Worm (Caenorhabditis elegans) whole organism, L4 larva: ENCODE measurements around the gene nxf-2.

Experiments used
- D1046.2 ChIP-seq: fragments of 200-800 bp; sonication (Bioruptor generic); IDR thresholded peaks from 2 replicates; pipeline ENCODE4 v1.3.6; 2022; ENCODE audit warnings: missing genetic modification characterization, missing compliant biosample characterization
- aha-1 ChIP-seq: fragments of 150-350 bp; peaks from one replicate; lab custom pipeline; 2014; ENCODE audit warnings: missing biosample characterization, missing genetic modification characterization
- aly-2 ChIP-seq: sonication (generic microtip); optimal IDR thresholded peaks from 2 replicates; lab custom pipeline; 2018; ENCODE audit warnings: missing biosample characterization, missing genetic modification characterization
- ceh-20 ChIP-seq: fragments of 200-800 bp; sonication (Bioruptor generic); IDR thresholded peaks from 2 replicates; pipeline ENCODE4 v1.3.6; 2022; ENCODE audit warnings: missing genetic modification reagents, missing genetic modification characterization, missing compliant biosample characterization
- ceh-82 ChIP-seq: sonication (generic microtip); optimal IDR thresholded peaks from 2 replicates; lab custom pipeline; 2017; ENCODE audit warnings: missing biosample characterization, missing genetic modification characterization
- cey-2 ChIP-seq: sonication (generic microtip); optimal IDR thresholded peaks from 3 replicates; lab custom pipeline; 2017; ENCODE audit warnings: missing genetic modification characterization, mild to moderate bottlenecking, missing compliant biosample characterization, antibody characterized with exemption, borderline replicate concordance; ENCODE audit not compliant: insufficient read depth
- ctbp-1 ChIP-seq: fragments of 200-800 bp; sonication (Bioruptor generic); IDR thresholded peaks from 2 replicates; pipeline ENCODE4 v1.3.6; 2022; ENCODE audit warnings: missing genetic modification reagents, missing genetic modification characterization, missing compliant biosample characterization
- daf-12 ChIP-seq: fragments of 150-350 bp; optimal IDR thresholded peaks from 2 replicates; lab custom pipeline; 2014; ENCODE audit warnings: missing biosample characterization, missing genetic modification reagents, missing genetic modification characterization
- daf-16 ChIP-seq, 3 experiments: sonication (generic microtip); optimal IDR thresholded peaks; 2 replicates each; lab custom pipeline; 2016 to 2017; ENCODE audit warnings: missing genetic modification characterization in 3 of 3, missing genetic modification reagents in 3 of 3, mild to moderate bottlenecking in 2 of 3, missing compliant biosample characterization in 2 of 3, missing biosample characterization in 1 of 3, moderate library complexity in 1 of 3
- dmd-6 ChIP-seq: fragments of 200-800 bp; sonication (Bioruptor generic); IDR thresholded peaks from 2 replicates; pipeline ENCODE4 v1.3.6; 2022; ENCODE audit warnings: missing genetic modification reagents, missing genetic modification characterization, missing compliant biosample characterization
- dmd-9 ChIP-seq: fragments of 200-800 bp; sonication (Bioruptor generic); IDR thresholded peaks from 2 replicates; pipeline ENCODE4 v1.3.6; 2022; ENCODE audit warnings: missing genetic modification reagents, missing genetic modification characterization, missing compliant biosample characterization
- duxl-1 ChIP-seq: sonication (generic microtip); optimal IDR thresholded peaks from 2 replicates; lab custom pipeline; 2016; ENCODE audit warnings: mild to moderate bottlenecking, missing genetic modification characterization, moderate library complexity, missing compliant biosample characterization; ENCODE audit not compliant: poor library complexity
- dve-1 ChIP-seq: sonication (generic microtip); optimal IDR thresholded peaks from 2 replicates; lab custom pipeline; 2017; ENCODE audit warnings: antibody characterized with exemption, mild to moderate bottlenecking, missing genetic modification characterization, missing compliant biosample characterization; ENCODE audit not compliant: insufficient read depth
- hlh-11 ChIP-seq: fragments of 200-800 bp; sonication (Bioruptor generic); optimal IDR thresholded peaks from 2 replicates; lab custom pipeline; 2018; ENCODE audit warnings: mild to moderate bottlenecking, missing genetic modification characterization, missing compliant biosample characterization
- hlh-30 ChIP-seq: sonication (generic microtip); optimal IDR thresholded peaks from 2 replicates; lab custom pipeline; 2017; ENCODE audit warnings: antibody characterized with exemption, mild to moderate bottlenecking, missing genetic modification characterization, missing compliant biosample characterization; ENCODE audit not compliant: insufficient read depth
- hmg-1.1 ChIP-seq: fragments of 200-800 bp; sonication (Bioruptor generic); IDR thresholded peaks from 2 replicates; pipeline ENCODE4 v1.3.6; 2022; ENCODE audit warnings: missing genetic modification reagents, missing genetic modification characterization, missing compliant biosample characterization
- jun-1 ChIP-seq: fragments of 150-350 bp; optimal IDR thresholded peaks from 2 replicates; lab custom pipeline; 2014; ENCODE audit warnings: missing biosample characterization, missing genetic modification reagents, missing genetic modification characterization
- lin-1 ChIP-seq: fragments of 200-800 bp; sonication (Bioruptor generic); IDR thresholded peaks from 2 replicates; pipeline ENCODE4 v1.3.6; 2022; ENCODE audit warnings: missing genetic modification reagents, missing genetic modification characterization, missing compliant biosample characterization
- lin-29 ChIP-seq: fragments of 200-800 bp; sonication (Bioruptor generic); IDR thresholded peaks from 2 replicates; pipeline ENCODE4 v1.3.6; 2022; ENCODE audit warnings: missing genetic modification reagents, missing genetic modification characterization, missing compliant biosample characterization
- lsy-2 ChIP-seq, 2 experiments: fragments of 150-350 bp in 1 of 2; sonication (generic microtip) in 1 of 2; optimal IDR thresholded peaks; 2 replicates each; lab custom pipeline; 2014 to 2017; ENCODE audit warnings: missing biosample characterization in 2 of 2, missing genetic modification characterization in 2 of 2
- mdt-29 ChIP-seq: fragments of 200-800 bp; sonication (Bioruptor generic); IDR thresholded peaks from 2 replicates; pipeline ENCODE4 v1.3.6; 2022; ENCODE audit warnings: missing genetic modification reagents, missing genetic modification characterization, missing compliant biosample characterization
- mxl-3 ChIP-seq: fragments of 200-800 bp; sonication (Bioruptor generic); optimal IDR thresholded peaks from 2 replicates; lab custom pipeline; 2018; ENCODE audit warnings: mild to moderate bottlenecking, missing genetic modification characterization, missing compliant biosample characterization
- nhr-11 ChIP-seq: fragments of 150-350 bp; optimal IDR thresholded peaks from 2 replicates; lab custom pipeline; 2014; ENCODE audit warnings: missing biosample characterization, missing genetic modification characterization
- nhr-111 ChIP-seq: fragments of 200-800 bp; sonication (Bioruptor generic); optimal IDR thresholded peaks from 2 replicates; lab custom pipeline; 2018; ENCODE audit warnings: mild to moderate bottlenecking, missing genetic modification characterization, missing compliant biosample characterization
- nhr-28 ChIP-seq: fragments of 150-350 bp; optimal IDR thresholded peaks from 2 replicates; lab custom pipeline; 2014; ENCODE audit warnings: missing biosample characterization, missing genetic modification characterization
- nhr-42 ChIP-seq: fragments of 200-800 bp; sonication (Bioruptor generic); IDR thresholded peaks from 2 replicates; pipeline ENCODE4 v1.3.6; 2022; ENCODE audit warnings: missing genetic modification characterization, missing compliant biosample characterization
- nhr-6 ChIP-seq: fragments of 150-350 bp; optimal IDR thresholded peaks from 2 replicates; lab custom pipeline; 2014; ENCODE audit warnings: missing biosample characterization, missing genetic modification characterization
- rbr-2 ChIP-seq: sonication (generic microtip); optimal IDR thresholded peaks from 2 replicates; lab custom pipeline; 2016; ENCODE audit warnings: missing genotype, missing genetic modification characterization, missing compliant biosample characterization
- saeg-2 ChIP-seq: fragments of 200-800 bp; sonication (Bioruptor generic); IDR thresholded peaks from 2 replicates; pipeline ENCODE4 v1.3.6; 2022; ENCODE audit warnings: missing genetic modification reagents, missing genetic modification characterization, missing compliant biosample characterization
- set-16 ChIP-seq: fragments of 200-800 bp; sonication (Bioruptor generic); IDR thresholded peaks from 2 replicates; pipeline ENCODE4 v1.3.6; 2022; ENCODE audit warnings: missing genetic modification reagents, missing genetic modification characterization, missing compliant biosample characterization
- spr-1 ChIP-seq: sonication (generic microtip); optimal IDR thresholded peaks from 2 replicates; lab custom pipeline; 2016; ENCODE audit warnings: mild to moderate bottlenecking, missing genetic modification characterization, missing compliant biosample characterization
- spr-3 ChIP-seq: fragments of 200-800 bp; sonication (Bioruptor generic); optimal IDR thresholded peaks from 2 replicates; lab custom pipeline; 2018; ENCODE audit warnings: mild to moderate bottlenecking, missing genetic modification characterization, missing compliant biosample characterization
- tra-1 ChIP-seq: fragments of 200-800 bp; sonication (Bioruptor generic); IDR thresholded peaks from 2 replicates; pipeline ENCODE4 v1.3.6; 2022; ENCODE audit warnings: missing genetic modification reagents, missing genetic modification characterization, missing compliant biosample characterization
- unc-39 ChIP-seq: sonication (generic microtip); optimal IDR thresholded peaks from 2 replicates; lab custom pipeline; 2017; ENCODE audit warnings: missing biosample characterization, missing genetic modification characterization
- unc-62 ChIP-seq, 3 experiments: fragments of 150-350 bp in 1 of 3; sonication (generic microtip); optimal IDR thresholded peaks in 2 of 3; peaks in 1 of 3; 1 replicate in 1 of 3; 2 replicates in 2 of 3; lab custom pipeline; 2014 to 2017; ENCODE audit warnings: missing biosample characterization in 3 of 3, missing genetic modification characterization in 3 of 3, missing genetic modification reagents in 3 of 3, missing genotype in 1 of 3
- vab-7 ChIP-seq: fragments of 200-800 bp; sonication (Bioruptor generic); IDR thresholded peaks from 2 replicates; pipeline ENCODE4 v1.3.6; 2022; ENCODE audit warnings: missing genetic modification reagents, missing genetic modification characterization, missing compliant biosample characterization
- zfp-3 ChIP-seq: fragments of 200-800 bp; sonication (Bioruptor generic); conservative IDR thresholded peaks from 2 replicates; pipeline ENCODE4 v1.3.6; 2022; ENCODE audit warnings: missing genetic modification reagents, missing genetic modification characterization, missing compliant biosample characterization
- zip-2 ChIP-seq: fragments of 150-350 bp; optimal IDR thresholded peaks from 2 replicates; lab custom pipeline; 2014; ENCODE audit warnings: missing biosample characterization, missing genetic modification characterization

Gene nxf-2

ce11 chrV:14378052-14378451 is 39.6 kb downstream of the nxf-2 start:
- TF ChIP-seq cey-2 (tag; lab: Kevin White, UChicago) (no peak), unc-62 (GFP tag; optimal IDR thresholded peaks at IDR 0.05 in 1 of 2; lab: Kevin White, UChicago) (peak in 1 of 2 experiments; percentile 77), unc-62 (tag; optimal IDR thresholded peaks at IDR 0.05; lab: Kevin White, UChicago) (no peak)

ce11 chrV:14372774-14373173 is 44.9 kb downstream of the nxf-2 start, which contains the start of gene unc-39:
unc-39 (plus strand) TSS chrV:14373074.
- no peak for TF ChIP-seq zip-2
- no peak for TF ChIP-seq mdt-29 (GFP tag; lab: Robert Waterston, UW)
- TF ChIP-seq mxl-3 (GFP tag; lab: Kevin White, UChicago) = no peak
- TF ChIP-seq saeg-2 = no peak
- no peak for TF ChIP-seq lin-29 (GFP tag; lab: Robert Waterston, UW)
- no peak for TF ChIP-seq hlh-30 (tag; lab: Kevin White, UChicago)
- no peak for TF ChIP-seq ctbp-1
- TF ChIP-seq nhr-111 (GFP tag; lab: Kevin White, UChicago) = no peak
- no peak for TF ChIP-seq jun-1 (tag; lab: Kevin White, UChicago)
- TF ChIP-seq dve-1 = no peak
- TF ChIP-seq nhr-42 (GFP tag; lab: Robert Waterston, UW) = no peak
- no peak for TF ChIP-seq hmg-1.1 (GFP tag; lab: Robert Waterston, UW)
- TF ChIP-seq daf-12 (tag; lab: Kevin White, UChicago) = no peak
- no peak for TF ChIP-seq cey-2 (tag; lab: Kevin White, UChicago)

DNA sequence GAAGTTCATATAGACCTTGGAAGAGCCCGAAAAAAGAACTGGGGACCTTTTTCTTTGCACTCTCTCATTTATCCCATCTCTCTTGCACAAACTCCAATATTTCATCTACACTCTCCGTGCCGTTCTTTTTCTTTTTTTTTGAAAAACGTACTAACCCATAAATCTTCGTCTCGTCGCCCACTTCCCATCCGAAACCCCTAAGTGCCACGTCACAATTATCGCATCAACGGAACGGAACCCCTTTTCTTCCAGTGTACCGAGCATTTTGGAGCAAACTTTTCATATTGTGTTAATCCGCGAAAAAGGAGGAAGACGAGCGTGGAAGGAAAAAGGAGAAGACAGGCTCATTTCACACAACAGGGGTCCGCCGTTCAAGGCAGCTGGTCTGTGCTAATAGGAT is 48.2 kb downstream of the nxf-2 start:
- TF ChIP-seq rbr-2 (tag; lab: Kevin White, UChicago) (peak; percentile 22), ceh-82 (tag; lab: Kevin White, UChicago) (no peak), dmd-9 (GFP tag; lab: Robert Waterston, UW) (no peak), mxl-3 (GFP tag; lab: Kevin White, UChicago) (no peak), tra-1 (GFP tag; lab: Robert Waterston, UW) (peak; percentile 43; the same call in 1 of the 2 replicates), unc-62 (GFP tag; optimal IDR thresholded peaks at IDR 0.05 in 1 of 2; lab: Kevin White, UChicago) (peak in 1 of 2 experiments; percentile 98), unc-62 (tag; optimal IDR thresholded peaks at IDR 0.05; lab: Kevin White, UChicago) (no peak), ceh-20 (GFP tag; lab: Robert Waterston, UW) (peak; percentile 78), lsy-2 (tag; optimal IDR thresholded peaks at IDR 0.05; lab: Kevin White, UChicago) (peak in 1 of 2 experiments; percentile 32), vab-7 (GFP tag; lab: Robert Waterston, UW) (0 out of 2 replicates have a peak, but pooled peaks have one; percentile 25)

- TF ChIP-seq lin-1 (GFP tag; lab: Robert Waterston, UW) = 0 out of 2 replicates have a peak, but pooled peaks have one; percentile 10
- no peak for TF ChIP-seq unc-39 (tag; lab: Kevin White, UChicago)
- TF ChIP-seq ceh-20 (GFP tag; lab: Robert Waterston, UW) = peak; percentile 55
- peak; percentile 56; the same call in 1 of the 2 replicates for TF ChIP-seq ctbp-1
- peak; percentile 86 for TF ChIP-seq mxl-3 (GFP tag; lab: Kevin White, UChicago)
- peak; percentile 88 for TF ChIP-seq nhr-28 (tag; lab: Kevin White, UChicago)
- no peak for TF ChIP-seq spr-1 (tag; lab: Kevin White, UChicago)
- peak; percentile 74 for TF ChIP-seq cey-2 (tag; lab: Kevin White, UChicago)
- TF ChIP-seq unc-62 (GFP tag; optimal IDR thresholded peaks at IDR 0.05 in 1 of 2; lab: Kevin White, UChicago) = peak in 1 of 2 experiments; percentile 93
- TF ChIP-seq unc-62 (tag; optimal IDR thresholded peaks at IDR 0.05; lab: Kevin White, UChicago) = no peak
- TF ChIP-seq nhr-6 (tag; lab: Kevin White, UChicago) = peak; percentile 76
- peak; percentile 66 for TF ChIP-seq dmd-6
- no peak for TF ChIP-seq aly-2 (tag; lab: Kevin White, UChicago)
- TF ChIP-seq lin-29 (GFP tag; lab: Robert Waterston, UW) = 0 out of 2 replicates have a peak, but pooled peaks have one; percentile 18
- no peak for TF ChIP-seq saeg-2
- peak; percentile 38 to 68 for TF ChIP-seq lsy-2 (tag; optimal IDR thresholded peaks at IDR 0.05; lab: Kevin White, UChicago)
- peak; percentile 95 for TF ChIP-seq aha-1 (tag; lab: Kevin White, UChicago)
- peak; percentile 91 for TF ChIP-seq set-16 (GFP tag; lab: Robert Waterston, UW)
- TF ChIP-seq nhr-11 (tag; lab: Kevin White, UChicago) = no peak
- TF ChIP-seq dve-1 = peak; percentile 41
- TF ChIP-seq rbr-2 (tag; lab: Kevin White, UChicago) = peak; percentile 58
- no peak for TF ChIP-seq daf-16 (GFP tag; optimal IDR thresholded peaks at IDR 0.05; lab: Kevin White, UChicago)
- TF ChIP-seq daf-16 (tag; optimal IDR thresholded peaks at IDR 0.05; lab: Kevin White, UChicago) = peak; percentile 65
- TF ChIP-seq D1046.2 (GFP tag; lab: Robert Waterston, UW) = no peak
- peak; percentile 84 for TF ChIP-seq hmg-1.1 (GFP tag; lab: Robert Waterston, UW)
- peak; percentile 90 for TF ChIP-seq hlh-11
- TF ChIP-seq duxl-1 (tag; lab: Kevin White, UChicago) = peak; percentile 57
- TF ChIP-seq spr-3 = no peak
- TF ChIP-seq zfp-3 (GFP tag; lab: Robert Waterston, UW) = no peak
Observed at ce11 chrV:14368272-14369052, 49.2 kb downstream of the nxf-2 start.
